Worm (Caenorhabditis elegans) whole organism, young adult: ENCODE data around the gene best-14.

Experiments used
- mcd-1 ChIP-seq: fragments of 200-800 bp; sonication (Bioruptor generic); IDR thresholded peaks from 2 replicates; pipeline ENCODE4 v1.3.6; 2022; ENCODE audit warnings: missing genetic modification reagents, missing genetic modification characterization, missing compliant biosample characterization
- nhr-27 ChIP-seq: fragments of 200-800 bp; sonication (Bioruptor generic); optimal IDR thresholded peaks from 2 replicates; lab custom pipeline; 2018; ENCODE audit warnings: mild to moderate bottlenecking, missing genetic modification characterization, moderate library complexity, missing compliant biosample characterization
- sdz-38 ChIP-seq: sonication (generic microtip); optimal IDR thresholded peaks from 2 replicates; lab custom pipeline; 2016; ENCODE audit warnings: missing genotype, missing genetic modification characterization, missing compliant biosample characterization
- unc-62 ChIP-seq: fragments of 150-350 bp; optimal IDR thresholded peaks from 2 replicates; lab custom pipeline; 2014; ENCODE audit warnings: missing biosample characterization, missing genetic modification reagents, missing genetic modification characterization

DNA sequence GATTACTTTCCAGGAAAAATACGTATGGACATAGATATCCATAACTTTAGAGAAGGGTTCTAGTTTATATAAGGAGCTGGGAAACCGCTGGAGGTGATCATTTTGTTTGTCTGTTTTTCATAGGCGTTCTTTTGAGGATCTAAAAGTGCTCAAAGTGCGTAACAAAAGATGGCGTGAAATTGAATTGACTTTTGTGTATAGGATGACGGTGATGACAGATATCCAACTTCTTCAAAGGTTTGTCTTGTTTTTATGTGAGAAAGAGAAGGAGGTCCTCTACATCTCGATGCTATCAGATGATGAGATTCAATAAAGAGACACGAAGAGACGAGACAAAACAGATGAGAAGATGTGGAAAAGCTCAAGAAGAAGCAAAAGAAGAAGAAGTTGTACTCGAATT lies 41.1 kb upstream of the best-14 start:
- TF ChIP-seq mcd-1 (GFP tag; lab: Robert Waterston, UW): no peak
- TF ChIP-seq sdz-38 (tag; lab: Kevin White, UChicago): no peak
- no peak for TF ChIP-seq nhr-27 (tag; lab: Kevin White, UChicago)
- TF ChIP-seq unc-62 (GFP tag; lab: Kevin White, UChicago): no peak
